Worm (Caenorhabditis elegans): ENCODE measurements around the gene C27D6.1.

C27D6.1 gene

ce11 chrII:5184661-5185545 is 12.4 kb downstream of the C27D6.1 start:
- TF ChIP-seq elt-2 (tag; optimal IDR thresholded peaks at IDR 0.05) (peak; percentile 98), dpl-1 (GFP tag; optimal IDR thresholded peaks at IDR 0.05) (no peak), nhr-71 (tag; optimal IDR thresholded peaks at IDR 0.05) (peak; percentile 43)

ce11 chrII:5185955-5186539 is 13.5 kb downstream of the C27D6.1 start:
- TF ChIP-seq lin-13 (GFP tag; optimal IDR thresholded peaks at IDR 0.05) (no peak), sptf-1 (tag; optimal IDR thresholded peaks at IDR 0.05) (no peak), elt-2 (tag; optimal IDR thresholded peaks at IDR 0.05) (peak; percentile 97), lin-14 (GFP tag; optimal IDR thresholded peaks at IDR 0.05) (peak; percentile 23), tlp-1 (tag; optimal IDR thresholded peaks at IDR 0.05) (peak; percentile 44), nhr-71 (tag; optimal IDR thresholded peaks at IDR 0.05) (peak; percentile 36)

ce11 chrII:5186870-5187269 is 14.3 kb downstream of the C27D6.1 start:
- peak; percentile 88 for TF ChIP-seq elt-2 (tag; optimal IDR thresholded peaks at IDR 0.05)
- no peak for TF ChIP-seq nhr-77 (tag; optimal IDR thresholded peaks at IDR 0.05)

- no peak for TF ChIP-seq snpc-4 (tag; optimal IDR thresholded peaks at IDR 0.05)
- no peak for TF ChIP-seq nhr-76 (tag; optimal IDR thresholded peaks at IDR 0.05)
- no peak for TF ChIP-seq pag-3 (tag; optimal IDR thresholded peaks at IDR 0.05; ENCODE audit: borderline replicate concordance, insufficient read depth)
These were observed 14.9 kb downstream of the C27D6.1 start, which contains the start of gene crh-2 for ce11 chrII:5187469-5187868. TSS of gene crh-2 (minus strand) at chrII:5187569.

ce11 chrII:5187934-5188333 is 15.4 kb downstream of the C27D6.1 start:
- TF ChIP-seq ztf-4 (tag; optimal IDR thresholded peaks at IDR 0.05) (no peak), sup-37 (GFP tag; optimal IDR thresholded peaks at IDR 0.05) (no peak), unc-98 (GFP tag; IDR thresholded peaks at IDR 0.05) (no peak), rnt-1 (tag; optimal IDR thresholded peaks at IDR 0.05) (no peak), snu-23 (GFP tag; optimal IDR thresholded peaks at IDR 0.05) (no peak), ceh-82 (tag; optimal IDR thresholded peaks at IDR 0.05) (no peak), aly-2 (tag; optimal IDR thresholded peaks at IDR 0.05) (no peak), mef-2 (tag; optimal IDR thresholded peaks at IDR 0.05) (no peak)

ce11 chrII:5191766-5192165 is 19.2 kb downstream of the C27D6.1 start:
- TF ChIP-seq elt-2 (tag; optimal IDR thresholded peaks at IDR 0.05) (peak; percentile 96), lin-35 (GFP tag; optimal IDR thresholded peaks at IDR 0.05) (peak in 1 of 2 experiments; percentile 22), hlh-17 (GFP tag; optimal IDR thresholded peaks at IDR 0.05; ENCODE audit: borderline replicate concordance) (no peak), efl-1 (optimal IDR thresholded peaks at IDR 0.05) (no peak), efl-1 (GFP tag; optimal IDR thresholded peaks at IDR 0.05 in 1 of 2) (peak in 1 of 2 experiments; percentile 70), hpl-2 (GFP tag; optimal IDR thresholded peaks at IDR 0.05) (no peak), jun-1 (tag; optimal IDR thresholded peaks at IDR 0.05) (peak; percentile 25)

ce11 chrII:5194066-5194465 is 21.5 kb downstream of the C27D6.1 start, which contains the start of gene msp-49:
TSS of gene msp-49 (plus strand) at chrII:5194366.
- TF ChIP-seq skn-1 (tag; optimal IDR thresholded peaks at IDR 0.05) (no peak), ceh-90 (tag; optimal IDR thresholded peaks at IDR 0.05) (no peak), aha-1 (tag; optimal IDR thresholded peaks at IDR 0.05) (no peak), nhr-85 (tag) (no peak), alr-1 (tag; optimal IDR thresholded peaks at IDR 0.05; ENCODE audit: borderline replicate concordance) (no peak), mep-1 (tag; optimal IDR thresholded peaks at IDR 0.05) (no peak), swsn-7 (tag; optimal IDR thresholded peaks at IDR 0.05) (no peak), ets-5 (GFP tag; IDR thresholded peaks at IDR 0.05) (no peak), xbp-1 (tag; optimal IDR thresholded peaks at IDR 0.05) (no peak), nhr-71 (tag; optimal IDR thresholded peaks at IDR 0.05) (no peak), nhr-28 (tag; optimal IDR thresholded peaks at IDR 0.05) (no peak), ceh-88 (GFP tag; IDR thresholded peaks at IDR 0.05) (no peak), sox-4 (tag; optimal IDR thresholded peaks at IDR 0.05) (no peak), mef-2 (tag; optimal IDR thresholded peaks at IDR 0.05) (no peak), unc-62 (GFP tag; optimal IDR thresholded peaks at IDR 0.05) (no peak), nhr-19 (GFP tag; conservative IDR thresholded peaks at IDR 0.05) (no peak), lin-39 (tag; optimal IDR thresholded peaks at IDR 0.05) (no peak)

All from whole organism, L1 larva.